Fruit fly (Drosophila melanogaster): ENCODE measurements around the gene CheA84a.

The CheA84a gene

dm6 chr3R:8224726-8225460 is 20.3 kb upstream of the CheA84a start:
- TF ChIP-seq Sin3A (optimal IDR thresholded peaks at IDR 0.05) (no peak), psq (optimal IDR thresholded peaks at IDR 0.05) (no peak), Myc (optimal IDR thresholded peaks at IDR 0.05) (no peak), h (optimal IDR thresholded peaks at IDR 0.05) (no peak), insv (optimal IDR thresholded peaks at IDR 0.05) (no peak), ttk (optimal IDR thresholded peaks at IDR 0.05) (no peak)

- no peak for TF ChIP-seq Myc (optimal IDR thresholded peaks at IDR 0.05)
- no peak for TF ChIP-seq h (optimal IDR thresholded peaks at IDR 0.05)
- no peak for TF ChIP-seq ttk (optimal IDR thresholded peaks at IDR 0.05)
- no peak for TF ChIP-seq psq (optimal IDR thresholded peaks at IDR 0.05)
- TF ChIP-seq Sin3A (optimal IDR thresholded peaks at IDR 0.05), result no peak
- TF ChIP-seq insv (optimal IDR thresholded peaks at IDR 0.05), result no peak
Measured at dm6 chr3R:8223074-8223597, 18.5 kb upstream of the CheA84a start.

- TF ChIP-seq h (optimal IDR thresholded peaks at IDR 0.05), result no peak
- TF ChIP-seq Sin3A (optimal IDR thresholded peaks at IDR 0.05), result no peak
- TF ChIP-seq psq (optimal IDR thresholded peaks at IDR 0.05), result no peak
- no peak for TF ChIP-seq ttk (optimal IDR thresholded peaks at IDR 0.05)
- TF ChIP-seq Myc (optimal IDR thresholded peaks at IDR 0.05), result no peak
- no peak for TF ChIP-seq insv (optimal IDR thresholded peaks at IDR 0.05)
Measured at dm6 chr3R:8219891-8220290, 15.3 kb upstream of the CheA84a start, which contains the start of gene CG18249. Gene CG18249 (plus strand): TSS chr3R:8220146.

- no peak for TF ChIP-seq Myc (optimal IDR thresholded peaks at IDR 0.05)
- no peak for TF ChIP-seq insv (optimal IDR thresholded peaks at IDR 0.05)
- no peak for TF ChIP-seq psq (optimal IDR thresholded peaks at IDR 0.05)
- no peak for TF ChIP-seq Sin3A (optimal IDR thresholded peaks at IDR 0.05)
Measured at dm6 chr3R:8217727-8218126, 13.1 kb upstream of the CheA84a start, which contains the start of gene CG7800. Gene CG7800 (plus strand): TSS chr3R:8217957.

dm6 chr3R:8215528-8216189 is 11.0 kb upstream of the CheA84a start:
- TF ChIP-seq Myc (optimal IDR thresholded peaks at IDR 0.05) (no peak), psq (optimal IDR thresholded peaks at IDR 0.05) (no peak), Sin3A (optimal IDR thresholded peaks at IDR 0.05) (no peak), ttk (optimal IDR thresholded peaks at IDR 0.05) (no peak), h (optimal IDR thresholded peaks at IDR 0.05) (no peak), insv (optimal IDR thresholded peaks at IDR 0.05) (no peak)

dm6 chr3R:8212594-8212993 is 8.0 kb upstream of the CheA84a start:
- TF ChIP-seq psq (optimal IDR thresholded peaks at IDR 0.05), result no peak
- no peak for TF ChIP-seq h (optimal IDR thresholded peaks at IDR 0.05)
- no peak for TF ChIP-seq ttk (optimal IDR thresholded peaks at IDR 0.05)
- TF ChIP-seq Myc (optimal IDR thresholded peaks at IDR 0.05), result no peak
- no peak for TF ChIP-seq insv (optimal IDR thresholded peaks at IDR 0.05)
- TF ChIP-seq Sin3A (optimal IDR thresholded peaks at IDR 0.05), result no peak

dm6 chr3R:8210837-8211488 is 6.3 kb upstream of the CheA84a start:
- TF ChIP-seq insv (optimal IDR thresholded peaks at IDR 0.05) (no peak), ttk (optimal IDR thresholded peaks at IDR 0.05) (no peak), h (optimal IDR thresholded peaks at IDR 0.05) (no peak)

dm6 chr3R:8208378-8209021 is 3.9 kb upstream of the CheA84a start:
- TF ChIP-seq insv (optimal IDR thresholded peaks at IDR 0.05) (no peak), h (optimal IDR thresholded peaks at IDR 0.05) (no peak), ttk (optimal IDR thresholded peaks at IDR 0.05) (no peak), Sin3A (optimal IDR thresholded peaks at IDR 0.05) (no peak), psq (optimal IDR thresholded peaks at IDR 0.05) (no peak)

- TF ChIP-seq h (optimal IDR thresholded peaks at IDR 0.05) (no peak), Sin3A (optimal IDR thresholded peaks at IDR 0.05) (no peak), Myc (optimal IDR thresholded peaks at IDR 0.05) (no peak), psq (optimal IDR thresholded peaks at IDR 0.05) (no peak), ttk (optimal IDR thresholded peaks at IDR 0.05) (no peak), insv (optimal IDR thresholded peaks at IDR 0.05) (no peak)
Measured at dm6 chr3R:8207276-8207654, 2.6 kb upstream of the CheA84a start.

- no peak for TF ChIP-seq ttk (optimal IDR thresholded peaks at IDR 0.05)
- no peak for TF ChIP-seq insv (optimal IDR thresholded peaks at IDR 0.05)
- TF ChIP-seq psq (optimal IDR thresholded peaks at IDR 0.05), result no peak
- TF ChIP-seq Sin3A (optimal IDR thresholded peaks at IDR 0.05), result no peak
- TF ChIP-seq h (optimal IDR thresholded peaks at IDR 0.05), result no peak
- TF ChIP-seq Myc (optimal IDR thresholded peaks at IDR 0.05), result no peak
Measured at dm6 chr3R:8206628-8207275, 2.1 kb upstream of the CheA84a start.

- TF ChIP-seq Myc (optimal IDR thresholded peaks at IDR 0.05) (no peak), Sin3A (optimal IDR thresholded peaks at IDR 0.05) (no peak), insv (optimal IDR thresholded peaks at IDR 0.05) (no peak), h (optimal IDR thresholded peaks at IDR 0.05) (no peak), ttk (optimal IDR thresholded peaks at IDR 0.05) (no peak), psq (optimal IDR thresholded peaks at IDR 0.05) (no peak)
Measured at dm6 chr3R:8206019-8206418, 1.4 kb upstream of the CheA84a start.
